Worm (Caenorhabditis elegans) whole organism, L4 larva: ENCODE results near the gene sft-1.

Experiments
- F26F4.8 ChIP-seq: fragments of 200-800 bp; sonication (Bioruptor generic); conservative IDR thresholded peaks from 2 replicates; pipeline ENCODE4 v1.3.6; 2022; ENCODE audit warnings: missing genetic modification characterization, missing compliant biosample characterization
- mdl-1 ChIP-seq, 2 experiments: fragments of 150-350 bp in 1 of 2; sonication (generic microtip) in 1 of 2; optimal IDR thresholded peaks; 2 replicates each; lab custom pipeline; 2014 to 2017; ENCODE audit warnings: missing biosample characterization in 2 of 2, missing genetic modification characterization in 2 of 2
- nhr-28 ChIP-seq: fragments of 150-350 bp; optimal IDR thresholded peaks from 2 replicates; lab custom pipeline; 2014; ENCODE audit warnings: missing biosample characterization, missing genetic modification characterization
- nhr-48 ChIP-seq: sonication (generic microtip); optimal IDR thresholded peaks from 2 replicates; lab custom pipeline; 2016; ENCODE audit warnings: mild to moderate bottlenecking, missing genetic modification characterization, missing compliant biosample characterization
- pqm-1 ChIP-seq: sonication (generic microtip); optimal IDR thresholded peaks from 2 replicates; lab custom pipeline; 2017; ENCODE audit warnings: missing biosample characterization, missing genetic modification characterization
- snpc-1.2 ChIP-seq: fragments of 200-800 bp; sonication (Bioruptor generic); IDR thresholded peaks from 2 replicates; pipeline ENCODE4 v1.3.6; 2022; ENCODE audit warnings: missing genetic modification reagents, missing genetic modification characterization, missing compliant biosample characterization

DNA sequence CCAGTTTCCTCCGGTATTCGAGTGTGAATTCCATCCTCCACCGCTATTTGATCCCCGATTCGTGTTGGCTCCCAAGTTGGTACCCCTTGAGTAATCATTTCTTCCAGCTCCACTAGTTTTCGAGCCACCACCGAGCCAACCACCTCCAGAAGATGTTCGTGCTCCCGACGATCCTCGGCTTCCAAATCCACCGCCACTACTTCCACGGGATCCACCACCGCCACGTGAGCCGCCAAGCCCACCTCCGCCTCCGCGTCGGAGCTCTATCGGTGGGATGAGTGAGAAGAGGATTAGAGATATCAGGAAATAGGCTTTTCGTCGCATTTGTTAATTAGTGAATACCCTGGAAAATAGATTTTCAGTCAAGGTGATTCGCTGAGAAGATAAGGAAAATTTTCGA lies 22.5 kb upstream of the sft-1 start, which contains the start of gene H06I04.6:
- no peak for TF ChIP-seq snpc-1.2
- TF ChIP-seq F26F4.8, result no peak
- TF ChIP-seq pqm-1 (tag; lab: Kevin White, UChicago), result no peak
- TF ChIP-seq mdl-1 (tag; optimal IDR thresholded peaks at IDR 0.05; lab: Kevin White, UChicago), result no peak
- TF ChIP-seq nhr-28 (tag; lab: Kevin White, UChicago), result no peak
- no peak for TF ChIP-seq nhr-48 (tag; lab: Kevin White, UChicago)
